Worm (Caenorhabditis elegans): Measurements from ENCODE around the gene F54A3.2.

- TF ChIP-seq him-1 (tag; optimal IDR thresholded peaks at IDR 0.05) (no peak), W03F9.2 (tag; optimal IDR thresholded peaks at IDR 0.05) (no peak)
Measured at ce11 chrII:2292027-2292426, 48.6 kb downstream of the F54A3.2 start, which contains the start of gene K09F6.7.

All from whole organism, L4/young adult.